Fruit fly (Drosophila melanogaster): ENCODE data around the gene Aprt.

- TF ChIP-seq psq (optimal IDR thresholded peaks at IDR 0.05) (no peak), Sin3A (optimal IDR thresholded peaks at IDR 0.05) (no peak), ttk (optimal IDR thresholded peaks at IDR 0.05) (no peak)
Observed at dm6 chr3L:1890941-1891340, 6.1 kb upstream of the Aprt start.
